Worm (Caenorhabditis elegans): ENCODE data around the gene sahd-1.

ce11 chrII:5543476-5544144, 28.9 kb upstream of the sahd-1 start:
- TF ChIP-seq nhr-76 (tag; optimal IDR thresholded peaks at IDR 0.05) = no peak
- TF ChIP-seq zip-8 (tag; optimal IDR thresholded peaks at IDR 0.05) = no peak
